Worm (Caenorhabditis elegans) whole organism, L1 larva: ENCODE results near the gene ZK829.1.

ENCODE experiments used
- C04F5.9 ChIP-seq: sonication (generic microtip); optimal IDR thresholded peaks from 2 replicates; lab custom pipeline; 2016; ENCODE audit warnings: missing genetic modification characterization, missing compliant biosample characterization
- C16A3.4 ChIP-seq: fragments of 150-350 bp; optimal IDR thresholded peaks from 2 replicates; lab custom pipeline; 2014; ENCODE audit warnings: missing biosample characterization, missing genetic modification characterization
- C34B4.2 ChIP-seq: sonication (generic microtip); optimal IDR thresholded peaks from 2 replicates; lab custom pipeline; 2017; ENCODE audit warnings: mild to moderate bottlenecking, missing genetic modification characterization, missing compliant biosample characterization
- F16B12.6 ChIP-seq: fragments of 150-350 bp; optimal IDR thresholded peaks from 2 replicates; lab custom pipeline; 2014; ENCODE audit warnings: missing biosample characterization, missing genetic modification characterization
- blmp-1 ChIP-seq: fragments of 150-350 bp; optimal IDR thresholded peaks from 2 replicates; lab custom pipeline; 2014; ENCODE audit warnings: missing biosample characterization, missing genetic modification characterization
- ceh-8 ChIP-seq: fragments of 200-800 bp; sonication (Bioruptor generic); optimal IDR thresholded peaks from 2 replicates; lab custom pipeline; 2018; ENCODE audit warnings: mild to moderate bottlenecking, missing genetic modification characterization, moderate library complexity, missing compliant biosample characterization
- ceh-88 ChIP-seq: fragments of 200-800 bp; sonication (Bioruptor generic); IDR thresholded peaks from 2 replicates; pipeline ENCODE4 v1.3.6; 2022; ENCODE audit warnings: missing genetic modification characterization, missing compliant biosample characterization
- dsc-1 ChIP-seq: sonication (generic microtip); optimal IDR thresholded peaks from 2 replicates; lab custom pipeline; 2016; ENCODE audit warnings: mild to moderate bottlenecking, missing genetic modification characterization, missing compliant biosample characterization
- efl-1 ChIP-seq, 4 experiments: fragments of 150-350 bp; optimal IDR thresholded peaks in 3 of 4; peaks in 1 of 4; 1 replicate in 1 of 4; 2 replicates in 3 of 4; lab custom pipeline; 2014; ENCODE audit warnings: missing biosample characterization in 2 of 4, missing genetic modification characterization in 2 of 4, missing genetic modification reagents in 2 of 4
- efl-3 ChIP-seq: fragments of 200-800 bp; sonication (Bioruptor generic); optimal IDR thresholded peaks from 2 replicates; lab custom pipeline; 2018; ENCODE audit warnings: mild to moderate bottlenecking, missing genetic modification characterization, missing compliant biosample characterization
- egl-13 ChIP-seq: sonication (generic microtip); optimal IDR thresholded peaks from 2 replicates; lab custom pipeline; 2016; ENCODE audit warnings: missing genotype, missing genetic modification reagents, missing genetic modification characterization, missing compliant biosample characterization
- egl-27 ChIP-seq, 2 experiments: fragments of 150-350 bp in 1 of 2; sonication (generic microtip); optimal IDR thresholded peaks; 3 replicates each; lab custom pipeline; 2017 to 2018; ENCODE audit warnings: missing biosample characterization in 2 of 2, missing genetic modification characterization in 2 of 2, missing genetic modification reagents in 2 of 2
- elt-3 ChIP-seq, 6 experiments: fragments of 150-350 bp in 1 of 6; sonication (generic microtip); optimal IDR thresholded peaks; 2 replicates each; lab custom pipeline; 2017 to 2018; ENCODE audit warnings: missing biosample characterization in 6 of 6, missing genetic modification characterization in 6 of 6, inconsistent platforms in 1 of 6
- fos-1 ChIP-seq: fragments of 150-350 bp; optimal IDR thresholded peaks from 2 replicates; lab custom pipeline; 2014; ENCODE audit warnings: missing biosample characterization, missing genetic modification characterization
- hlh-17 ChIP-seq: fragments of 200-800 bp; sonication (Bioruptor generic); optimal IDR thresholded peaks from 2 replicates; lab custom pipeline; 2018; ENCODE audit warnings: missing genetic modification characterization, mild to moderate bottlenecking, missing compliant biosample characterization, moderate library complexity, borderline replicate concordance
- irx-1 ChIP-seq: sonication (generic microtip); optimal IDR thresholded peaks from 2 replicates; lab custom pipeline; 2016; ENCODE audit warnings: missing genetic modification characterization, missing compliant biosample characterization
- isw-1 ChIP-seq: fragments of 200-800 bp; sonication (Bioruptor generic); IDR thresholded peaks from 2 replicates; pipeline ENCODE4 v1.3.6; 2022; ENCODE audit warnings: missing genetic modification characterization, missing compliant biosample characterization
- lin-13 ChIP-seq: fragments of 150-350 bp; optimal IDR thresholded peaks from 2 replicates; lab custom pipeline; 2014; ENCODE audit warnings: missing biosample characterization, missing genetic modification reagents, missing genetic modification characterization
- lin-14 ChIP-seq: fragments of 200-800 bp; sonication (Bioruptor generic); optimal IDR thresholded peaks from 2 replicates; lab custom pipeline; 2018; ENCODE audit warnings: mild to moderate bottlenecking, missing genetic modification characterization, moderate library complexity, missing compliant biosample characterization
- lin-15B ChIP-seq: fragments of 150-350 bp; sonication (generic microtip); optimal IDR thresholded peaks from 3 replicates; lab custom pipeline; 2014; ENCODE audit warnings: missing biosample characterization, missing genetic modification characterization
- lin-39 ChIP-seq: fragments of 150-350 bp; optimal IDR thresholded peaks from 2 replicates; lab custom pipeline; 2014; ENCODE audit warnings: missing biosample characterization, missing genetic modification reagents, missing genetic modification characterization
- lir-3 ChIP-seq: sonication (generic microtip); optimal IDR thresholded peaks from 2 replicates; lab custom pipeline; 2016; ENCODE audit warnings: mild to moderate bottlenecking, missing genetic modification characterization, moderate library complexity, missing compliant biosample characterization; ENCODE audit not compliant: poor library complexity
- mdl-1 ChIP-seq, 2 experiments: fragments of 150-350 bp; optimal IDR thresholded peaks; 2 replicates each; lab custom pipeline; 2014 to 2017; ENCODE audit warnings: missing biosample characterization in 2 of 2, missing genetic modification characterization in 2 of 2, inconsistent platforms in 1 of 2
- nhr-11 ChIP-seq: fragments of 150-350 bp; optimal IDR thresholded peaks from 2 replicates; lab custom pipeline; 2014; ENCODE audit warnings: missing biosample characterization, missing genetic modification characterization
- nhr-47 ChIP-seq: sonication (generic microtip); optimal IDR thresholded peaks from 2 replicates; lab custom pipeline; 2016; ENCODE audit warnings: mild to moderate bottlenecking, missing genetic modification characterization, moderate library complexity, missing compliant biosample characterization
- nhr-77 ChIP-seq: fragments of 150-350 bp; optimal IDR thresholded peaks from 2 replicates; lab custom pipeline; 2014; ENCODE audit warnings: missing biosample characterization, missing genetic modification characterization
- nhr-84 ChIP-seq: sonication (generic microtip); optimal IDR thresholded peaks from 2 replicates; lab custom pipeline; 2017; ENCODE audit warnings: missing biosample characterization, missing genetic modification characterization
- nhr-85 ChIP-seq: sonication (generic microtip); peaks from one replicate; lab custom pipeline; 2016; ENCODE audit warnings: missing genetic modification characterization, inconsistent platforms, missing compliant biosample characterization
- pag-3 ChIP-seq: sonication (generic microtip); optimal IDR thresholded peaks from 2 replicates; lab custom pipeline; 2017; ENCODE audit warnings: missing genetic modification characterization, mild to moderate bottlenecking, missing compliant biosample characterization, antibody characterized with exemption, borderline replicate concordance; ENCODE audit not compliant: insufficient read depth
- pqm-1 ChIP-seq: sonication (generic microtip); optimal IDR thresholded peaks from 3 replicates; lab custom pipeline; 2017; ENCODE audit warnings: missing biosample characterization, missing genetic modification characterization
- skn-1 ChIP-seq: fragments of 150-350 bp; optimal IDR thresholded peaks from 2 replicates; lab custom pipeline; 2014; ENCODE audit warnings: missing biosample characterization, missing genetic modification characterization
- sptf-1 ChIP-seq: fragments of 150-350 bp; optimal IDR thresholded peaks from 2 replicates; lab custom pipeline; 2014; ENCODE audit warnings: missing biosample characterization, missing genetic modification characterization
- sup-37 ChIP-seq: fragments of 200-800 bp; sonication (Bioruptor generic); optimal IDR thresholded peaks from 2 replicates; lab custom pipeline; 2018; ENCODE audit warnings: mild to moderate bottlenecking, missing genetic modification characterization, missing compliant biosample characterization
- unc-130 ChIP-seq: fragments of 150-350 bp; optimal IDR thresholded peaks from 2 replicates; lab custom pipeline; 2017; ENCODE audit warnings: missing biosample characterization, missing genetic modification characterization, inconsistent platforms
- unc-86 ChIP-seq: sonication (generic microtip); optimal IDR thresholded peaks from 2 replicates; lab custom pipeline; 2016; ENCODE audit warnings: missing genetic modification characterization, missing compliant biosample characterization
- vab-15 ChIP-seq: sonication (generic microtip); optimal IDR thresholded peaks from 2 replicates; lab custom pipeline; 2017; ENCODE audit warnings: missing genotype, mild to moderate bottlenecking, missing genetic modification characterization, missing compliant biosample characterization
- ztf-11 ChIP-seq, 2 experiments: sonication (generic microtip); optimal IDR thresholded peaks; 2 replicates each; lab custom pipeline; 2016 to 2017; ENCODE audit warnings: missing genetic modification characterization in 2 of 2, missing biosample characterization in 1 of 2, missing compliant biosample characterization in 1 of 2

ZK829.1 gene

DNA sequence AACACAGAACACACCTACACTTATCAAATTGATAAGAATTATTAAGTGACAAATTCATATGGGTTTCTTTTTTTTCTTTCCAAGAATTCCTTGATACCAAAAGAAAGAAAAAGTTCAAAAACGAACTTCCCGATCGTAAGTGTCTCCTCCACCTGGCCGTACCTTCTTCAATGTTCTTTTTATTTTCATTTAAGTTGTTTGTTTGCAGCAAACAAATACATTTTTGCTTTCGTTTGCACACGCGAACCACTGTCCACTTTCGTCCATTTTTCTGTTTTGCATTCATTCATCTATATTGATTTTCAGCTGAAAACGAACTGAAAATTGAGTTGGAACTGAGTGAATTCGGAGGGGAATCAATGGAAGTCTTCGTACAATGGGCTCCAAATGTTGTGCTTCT lies 30.5 kb downstream of the ZK829.1 start, which contains the start of gene VZK822L.2:
TSS of gene VZK822L.2 (plus strand) at position 301 of the 400 bp plus-strand sequence.
- no peak for TF ChIP-seq lin-15B (tag; lab: Kevin White, UChicago)
- no peak for TF ChIP-seq F16B12.6 (tag; lab: Kevin White, UChicago)
- no peak for TF ChIP-seq efl-1 (optimal IDR thresholded peaks at IDR 0.05; lab: Kevin White, UChicago)
- TF ChIP-seq efl-1 (GFP tag; optimal IDR thresholded peaks at IDR 0.05 in 1 of 2; lab: Kevin White, UChicago): peak in 1 of 2 experiments; percentile 19
- no peak for TF ChIP-seq blmp-1 (tag; lab: Kevin White, UChicago)
- TF ChIP-seq sptf-1 (tag; lab: Kevin White, UChicago): no peak

DNA sequence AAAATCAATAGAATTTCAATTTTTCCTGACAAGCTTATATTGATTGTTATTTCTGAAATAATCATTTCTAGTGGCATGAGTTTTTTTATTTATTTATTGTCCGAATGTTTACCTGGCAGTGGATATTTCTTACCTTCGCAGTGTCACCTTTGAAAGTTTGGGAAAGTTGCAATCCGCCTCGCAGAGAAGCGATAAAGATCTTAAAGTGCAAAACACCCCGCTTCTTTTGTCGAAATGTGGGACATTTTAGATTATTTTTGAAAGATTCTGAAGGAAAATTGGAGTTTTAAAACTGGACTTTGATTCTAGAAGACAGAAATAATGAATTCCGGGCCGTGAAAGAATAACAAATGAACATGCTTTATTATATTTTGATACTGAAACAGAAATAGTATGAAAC lies 33.5 kb downstream of the ZK829.1 start:
- no peak for TF ChIP-seq lin-13 (GFP tag; lab: Kevin White, UChicago)
- TF ChIP-seq efl-1 (optimal IDR thresholded peaks at IDR 0.05; lab: Kevin White, UChicago): no peak
- TF ChIP-seq efl-1 (GFP tag; optimal IDR thresholded peaks at IDR 0.05 in 1 of 2; lab: Kevin White, UChicago): peak in 1 of 2 experiments; percentile 12
- TF ChIP-seq sup-37 (GFP tag; lab: Kevin White, UChicago): no peak
- TF ChIP-seq ceh-88 (GFP tag; lab: Robert Waterston, UW): no peak
- TF ChIP-seq ztf-11 (tag; optimal IDR thresholded peaks at IDR 0.05; lab: Kevin White, UChicago): no peak
- TF ChIP-seq blmp-1 (tag; lab: Kevin White, UChicago): peak; percentile 55
- TF ChIP-seq, all 84 proteins: peak for 2

DNA sequence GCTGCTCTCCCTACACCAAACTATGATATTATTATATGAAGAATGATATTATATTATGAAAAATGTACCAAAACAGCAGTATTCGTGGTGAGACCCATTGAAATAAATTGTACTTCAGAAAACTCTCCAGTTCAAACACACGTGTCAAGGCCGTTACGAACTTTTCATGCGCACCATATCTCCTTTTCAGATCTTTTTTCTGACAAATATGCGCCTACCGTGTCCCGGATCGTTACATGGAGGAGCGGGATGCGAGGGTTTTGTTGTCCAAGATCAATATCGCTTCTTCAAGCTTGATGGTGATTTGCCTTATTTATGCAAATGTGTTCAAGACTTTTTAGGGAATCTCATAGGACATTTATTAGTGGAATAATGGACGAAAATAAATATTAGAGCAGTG lies 38.5 kb downstream of the ZK829.1 start:
- no peak for TF ChIP-seq nhr-47 (tag; lab: Kevin White, UChicago)
- no peak for TF ChIP-seq egl-27 (tag; optimal IDR thresholded peaks at IDR 0.05; lab: Kevin White, UChicago)
- no peak for TF ChIP-seq vab-15 (tag; lab: Kevin White, UChicago)
- peak; percentile 64 for TF ChIP-seq nhr-85
- TF ChIP-seq lin-14 (GFP tag; lab: Kevin White, UChicago): peak; percentile 9
- no peak for TF ChIP-seq skn-1 (tag; lab: Kevin White, UChicago)
- TF ChIP-seq unc-86 (tag; lab: Kevin White, UChicago): no peak
- no peak for TF ChIP-seq C16A3.4
- no peak for TF ChIP-seq pag-3 (tag; lab: Kevin White, UChicago)
- TF ChIP-seq efl-3 (GFP tag; lab: Kevin White, UChicago): no peak
- TF ChIP-seq mdl-1 (tag; optimal IDR thresholded peaks at IDR 0.05; lab: Kevin White, UChicago): no peak
- no peak for TF ChIP-seq lir-3 (tag; lab: Kevin White, UChicago)
- TF ChIP-seq dsc-1 (tag; lab: Kevin White, UChicago): no peak
- no peak for TF ChIP-seq C34B4.2 (tag; lab: Kevin White, UChicago)
- no peak for TF ChIP-seq pqm-1 (tag; lab: Kevin White, UChicago)

DNA sequence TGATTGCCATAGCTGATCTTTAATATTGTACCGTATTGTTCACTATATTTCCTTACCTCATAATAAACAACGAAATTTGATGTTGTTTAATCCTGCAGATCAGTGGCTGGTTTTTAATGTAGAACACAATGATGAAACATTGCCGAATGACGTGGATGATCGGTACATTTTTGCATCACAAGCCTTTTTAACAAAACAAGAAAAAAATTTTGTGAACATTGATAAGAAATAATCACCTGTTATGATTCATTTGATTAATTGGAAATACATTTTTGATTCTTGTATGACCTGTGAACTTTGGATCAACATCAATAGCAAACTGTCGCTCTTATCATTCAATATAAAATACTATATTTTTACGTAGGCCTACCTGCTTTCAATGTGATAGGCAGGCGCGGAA lies 39.4 kb downstream of the ZK829.1 start:
- TF ChIP-seq fos-1 (tag; lab: Kevin White, UChicago) (no peak), nhr-84 (tag; lab: Kevin White, UChicago) (no peak), egl-13 (tag; lab: Kevin White, UChicago) (no peak), nhr-85 (peak; percentile 45), lin-14 (GFP tag; lab: Kevin White, UChicago) (no peak), sptf-1 (tag; lab: Kevin White, UChicago) (no peak), C34B4.2 (tag; lab: Kevin White, UChicago) (no peak), efl-1 (optimal IDR thresholded peaks at IDR 0.05; lab: Kevin White, UChicago) (no peak), efl-1 (GFP tag; optimal IDR thresholded peaks at IDR 0.05 in 1 of 2; lab: Kevin White, UChicago) (peak in 1 of 2 experiments; percentile 48), unc-130 (tag; lab: Kevin White, UChicago) (no peak), irx-1 (no peak), isw-1 (GFP tag; lab: Robert Waterston, UW) (no peak), nhr-11 (tag; lab: Kevin White, UChicago) (no peak), ceh-8 (no peak), skn-1 (tag; lab: Kevin White, UChicago) (no peak), lin-39 (tag; lab: Kevin White, UChicago) (no peak), nhr-77 (tag; lab: Kevin White, UChicago) (no peak), hlh-17 (GFP tag; lab: Kevin White, UChicago) (no peak), C04F5.9 (tag; lab: Kevin White, UChicago) (no peak), elt-3 (tag; optimal IDR thresholded peaks at IDR 0.05; lab: Kevin White, UChicago) (peak in 1 of 6 experiments; percentile 30)
